Fruit fly (Drosophila melanogaster): ENCODE data around the gene PGS1.

Gene PGS1

DNA sequence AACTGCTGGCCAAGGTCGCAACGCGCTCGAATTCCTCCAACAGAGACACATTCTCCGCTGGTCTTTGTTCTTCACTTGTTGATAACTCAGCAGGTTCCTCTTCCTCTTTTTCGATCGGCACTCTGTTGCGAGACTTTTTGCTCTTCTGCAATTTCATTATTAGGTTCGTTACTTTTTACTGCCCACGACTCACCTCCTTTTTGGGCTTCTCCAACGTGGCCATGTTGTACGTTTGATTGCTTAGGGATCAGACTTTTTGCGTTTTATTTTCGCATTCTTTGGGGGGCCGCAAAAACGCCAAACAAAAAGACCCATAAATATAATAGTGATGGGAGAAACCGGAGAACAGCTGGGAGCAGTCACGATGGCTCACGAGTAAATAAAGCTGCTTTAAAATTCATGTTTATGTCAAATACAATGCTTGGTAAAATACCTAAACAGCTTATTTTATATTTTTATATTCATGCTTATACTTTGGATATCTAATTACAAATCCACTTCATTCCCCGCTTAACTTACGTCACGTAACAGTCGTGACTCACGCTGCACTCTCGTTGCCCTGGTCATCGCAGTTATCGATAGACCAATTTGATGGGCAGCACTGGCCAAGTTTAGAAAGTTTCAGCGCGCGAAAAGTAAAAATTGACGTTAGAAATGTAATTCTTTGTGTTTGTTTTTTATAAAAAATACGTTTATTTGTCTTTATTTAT is 12.9 kb upstream of the PGS1 start, which contains the start of gene Epg5 (continued):
- TF ChIP-seq CG31224 (GFP tag; IDR thresholded peaks at IDR 0.05) (peak; percentile 68), Oaz (GFP tag; IDR thresholded peaks at IDR 0.05) (no peak), Rx (GFP tag; IDR thresholded peaks at IDR 0.05) (peak; percentile 41; the same call in 1 of the 2 replicates), Asciz (GFP tag; optimal IDR thresholded peaks at IDR 0.05) (no peak), CG7839 (tag; optimal IDR thresholded peaks at IDR 0.05) (no peak), exex (tag; optimal IDR thresholded peaks at IDR 0.05) (no peak), Eip74EF (GFP tag; optimal IDR thresholded peaks at IDR 0.05) (no peak), CG3847 (GFP tag; IDR thresholded peaks at IDR 0.05) (peak; percentile 92), Fer1 (GFP tag; optimal IDR thresholded peaks at IDR 0.05) (no peak), CG13894 (tag; optimal IDR thresholded peaks at IDR 0.05) (no peak), Aef1 (GFP tag; IDR thresholded peaks at IDR 0.05) (peak; percentile 72), CG8478 (optimal IDR thresholded peaks at IDR 0.05) (no peak), BtbVII (GFP tag; optimal IDR thresholded peaks at IDR 0.05) (no peak), CG6654 (GFP tag; optimal IDR thresholded peaks at IDR 0.05) (no peak), Gsc (GFP tag; IDR thresholded peaks at IDR 0.05) (no peak), ci (GFP tag; IDR thresholded peaks at IDR 0.05) (peak; percentile 46; the same call in 1 of the 3 replicates), CG18764 (GFP tag; optimal IDR thresholded peaks at IDR 0.05) (peak; percentile 45), Six4 (GFP tag; optimal IDR thresholded peaks at IDR 0.05) (peak; percentile 70), CG4360 (GFP tag; IDR thresholded peaks at IDR 0.05) (no peak), Optix (GFP tag; IDR thresholded peaks at IDR 0.05) (peak; percentile 61; the same call in 2 of the 3 replicates), CG10543 (GFP tag; optimal IDR thresholded peaks at IDR 0.05) (peak; percentile 61), CG7745 (tag; optimal IDR thresholded peaks at IDR 0.05) (no peak), MTF-1 (GFP tag; optimal IDR thresholded peaks at IDR 0.05; ENCODE audit: borderline replicate concordance) (no peak), Abd-B (GFP tag; optimal IDR thresholded peaks at IDR 0.05) (peak; percentile 96), slbo (GFP tag; IDR thresholded peaks at IDR 0.05) (peak; percentile 90), CG10147 (GFP tag; optimal IDR thresholded peaks at IDR 0.05) (no peak), D (optimal IDR thresholded peaks at IDR 0.05) (no peak), D (GFP tag; optimal IDR thresholded peaks at IDR 0.05) (no peak), CG6272 (GFP tag; IDR thresholded peaks at IDR 0.05) (peak; percentile 84), CG6813 (GFP tag; optimal IDR thresholded peaks at IDR 0.05) (no peak), bcd (GFP tag; optimal IDR thresholded peaks at IDR 0.05) (no peak), CG15601 (tag; optimal IDR thresholded peaks at IDR 0.05) (no peak), CG8290 (GFP tag; optimal IDR thresholded peaks at IDR 0.05) (no peak), CG8290 (tag; optimal IDR thresholded peaks at IDR 0.05) (no peak), PHDP (tag; optimal IDR thresholded peaks at IDR 0.05) (no peak), Hr39 (optimal IDR thresholded peaks at IDR 0.05) (no peak), CG6854 (GFP tag; optimal IDR thresholded peaks at IDR 0.05) (no peak), Ravus (GFP tag; IDR thresholded peaks at IDR 0.05) (peak; percentile 19), CG18599 (GFP tag; optimal IDR thresholded peaks at IDR 0.05) (peak; percentile 66), CG10267 (tag; optimal IDR thresholded peaks at IDR 0.05) (peak; percentile 74), CG13424 (tag; optimal IDR thresholded peaks at IDR 0.05) (peak; percentile 70), stc (GFP tag; IDR thresholded peaks at IDR 0.05) (no peak), grau (tag; optimal IDR thresholded peaks at IDR 0.05) (no peak), CG17912 (GFP tag; optimal IDR thresholded peaks at IDR 0.05) (no peak), E2f1 (GFP tag; IDR thresholded peaks at IDR 0.05) (peak; percentile 71), sim (GFP tag; IDR thresholded peaks at IDR 0.05) (no peak), CG3995 (GFP tag; optimal IDR thresholded peaks at IDR 0.05) (peak; percentile 80), CG11398 (GFP tag; optimal IDR thresholded peaks at IDR 0.05) (no peak), maf-S (GFP tag; optimal IDR thresholded peaks at IDR 0.05) (peak; percentile 58), CG31388 (GFP tag; optimal IDR thresholded peaks at IDR 0.05) (peak; percentile 11), tna (GFP tag; IDR thresholded peaks at IDR 0.05; ENCODE audit: partially characterized antibody) (peak; percentile 85)
